Worm (Caenorhabditis elegans) whole organism, L3 larva: ENCODE results near the gene fat-6.

ENCODE experiments used
- aly-2 ChIP-seq: fragments of 150-350 bp; optimal IDR thresholded peaks from 2 replicates; lab custom pipeline; 2014; ENCODE audit warnings: missing biosample characterization, missing genetic modification characterization
- elt-1 ChIP-seq: fragments of 150-350 bp; optimal IDR thresholded peaks from 2 replicates; lab custom pipeline; 2014; ENCODE audit warnings: missing biosample characterization, missing genetic modification characterization
- lin-39 ChIP-seq: fragments of 150-350 bp; optimal IDR thresholded peaks from 2 replicates; lab custom pipeline; 2018; ENCODE audit warnings: missing biosample characterization, missing genetic modification reagents, missing genetic modification characterization
- mdl-1 ChIP-seq: fragments of 150-350 bp; optimal IDR thresholded peaks from 2 replicates; lab custom pipeline; 2014; ENCODE audit warnings: missing biosample characterization, missing genetic modification characterization
- nhr-76 ChIP-seq: fragments of 150-350 bp; sonication (generic microtip); optimal IDR thresholded peaks from 5 replicates; lab custom pipeline; 2014; ENCODE audit warnings: missing biosample characterization, missing genetic modification characterization
- nhr-77 ChIP-seq: fragments of 150-350 bp; optimal IDR thresholded peaks from 2 replicates; lab custom pipeline; 2014; ENCODE audit warnings: missing biosample characterization, missing genetic modification characterization
- snpc-4 ChIP-seq: fragments of 150-350 bp; optimal IDR thresholded peaks from 2 replicates; lab custom pipeline; 2014; ENCODE audit warnings: missing biosample characterization, missing genetic modification characterization
- tbx-2 ChIP-seq: sonication (generic microtip); optimal IDR thresholded peaks from 2 replicates; lab custom pipeline; 2016; ENCODE audit warnings: mild to moderate bottlenecking, missing genetic modification characterization, missing compliant biosample characterization
- ztf-4 ChIP-seq: fragments of 150-350 bp; optimal IDR thresholded peaks from 2 replicates; lab custom pipeline; 2014; ENCODE audit warnings: missing biosample characterization, missing genetic modification characterization

DNA sequence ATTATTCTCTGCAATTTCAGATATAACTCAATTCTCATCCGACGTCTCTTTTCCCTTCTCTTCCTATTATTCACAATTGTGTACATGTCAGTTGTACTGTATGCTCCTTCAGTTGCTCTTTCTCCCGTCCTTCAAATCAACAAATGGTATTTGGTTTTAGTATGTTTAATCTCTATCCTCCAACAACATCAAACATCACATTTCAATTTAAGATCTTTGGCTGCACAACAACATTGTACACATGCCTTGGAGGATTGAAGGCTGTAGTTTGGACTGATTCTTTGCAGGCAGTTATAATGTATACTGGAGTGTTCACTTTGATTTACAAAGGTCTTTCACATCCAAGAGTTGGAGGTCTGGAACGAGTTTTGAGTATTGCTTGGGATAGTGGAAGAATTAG lies 23.1 kb upstream of the fat-6 start:
- TF ChIP-seq ztf-4 (tag; lab: Kevin White, UChicago) (no peak), mdl-1 (no peak), tbx-2 (no peak), nhr-77 (no peak), snpc-4 (no peak), nhr-76 (tag; lab: Kevin White, UChicago) (no peak), lin-39 (no peak), aly-2 (tag; lab: Kevin White, UChicago) (no peak), elt-1 (no peak)
